Fruit fly (Drosophila melanogaster) whole organism, embryonic: ENCODE data around the gene Pgant35A.

ENCODE experiments used
- BEAF-32 ChIP-seq: fragments of 200-800 bp; sonication (Bioruptor generic); optimal IDR thresholded peaks from 3 replicates; lab custom pipeline; 2017; ENCODE audit warnings: missing biosample characterization, missing genetic modification characterization, mild to moderate bottlenecking, moderate library complexity, missing genetic modification reagents
- CG10431 ChIP-seq: fragments of 200-800 bp; sonication (Bioruptor generic); optimal IDR thresholded peaks from 3 replicates; lab custom pipeline; 2018; ENCODE audit warnings: missing biosample characterization, mild to moderate bottlenecking, missing genetic modification characterization
- CG11093 ChIP-seq: fragments of 200-800 bp; sonication (Bioruptor generic); IDR thresholded peaks from 3 replicates; pipeline ENCODE4 v1.3.6; 2022; ENCODE audit warnings: missing biosample characterization, missing genetic modification characterization
- CG11504 ChIP-seq: fragments of 200-800 bp; sonication (Bioruptor generic); optimal IDR thresholded peaks from 3 replicates; lab custom pipeline; 2019; ENCODE audit warnings: missing biosample characterization, mild to moderate bottlenecking, missing genetic modification characterization, moderate library complexity
- CG1233 ChIP-seq: fragments of 200-800 bp; sonication (Bioruptor generic); optimal IDR thresholded peaks from 4 replicates; lab custom pipeline; 2018; ENCODE audit warnings: missing biosample characterization, mild to moderate bottlenecking, missing genetic modification characterization
- CG13424 ChIP-seq: fragments of 200-800 bp; sonication (Bioruptor generic); optimal IDR thresholded peaks from 2 replicates; lab custom pipeline; 2019; ENCODE audit warnings: missing biosample characterization, mild to moderate bottlenecking, missing genetic modification characterization, moderate library complexity
- CG14710 ChIP-seq: fragments of 200-800 bp; sonication (Bioruptor generic); optimal IDR thresholded peaks from 3 replicates; lab custom pipeline; 2019; ENCODE audit warnings: missing biosample characterization, mild to moderate bottlenecking, missing genetic modification characterization, moderate library complexity
- CG14860 ChIP-seq: fragments of 200-800 bp; sonication (Bioruptor generic); IDR thresholded peaks from 3 replicates; pipeline ENCODE4 v1.3.6; 2022; ENCODE audit warnings: missing biosample characterization, missing genetic modification characterization; ENCODE audit not compliant: partially characterized antibody
- CG17328 ChIP-seq: fragments of 200-800 bp; sonication (Bioruptor generic); IDR thresholded peaks from 2 replicates; pipeline ENCODE4 v1.3.6; 2022; ENCODE audit warnings: missing biosample characterization, missing genetic modification characterization
- CG17829 ChIP-seq: fragments of 200-800 bp; optimal IDR thresholded peaks from 2 replicates; lab custom pipeline; 2019; ENCODE audit warnings: missing biosample characterization, mild to moderate bottlenecking, missing genetic modification characterization, moderate library complexity
- CG2116 ChIP-seq: fragments of 200-800 bp; sonication (Bioruptor generic); optimal IDR thresholded peaks from 3 replicates; lab custom pipeline; 2018; ENCODE audit warnings: missing biosample characterization, mild to moderate bottlenecking, missing genetic modification characterization
- CG2129 ChIP-seq: fragments of 200-800 bp; sonication (Bioruptor generic); IDR thresholded peaks from 2 replicates; pipeline ENCODE4 v1.3.6; 2022; ENCODE audit warnings: missing biosample characterization, missing genetic modification characterization; ENCODE audit not compliant: partially characterized antibody
- CG3065 ChIP-seq: fragments of 200-800 bp; sonication (Bioruptor generic); optimal IDR thresholded peaks from 2 replicates; lab custom pipeline; 2016; ENCODE audit warnings: missing biosample characterization, missing genetic modification characterization
- CG34224 ChIP-seq: fragments of 200-800 bp; sonication (Bioruptor generic); IDR thresholded peaks from 3 replicates; pipeline ENCODE4 v1.3.6; 2022; ENCODE audit warnings: missing biosample characterization, missing genetic modification characterization; ENCODE audit not compliant: partially characterized antibody
- CG7963 ChIP-seq: fragments of 200-800 bp; sonication (Bioruptor generic); IDR thresholded peaks from 3 replicates; pipeline ENCODE4 v1.3.6; 2022; ENCODE audit warnings: missing biosample characterization, missing genetic modification characterization; ENCODE audit not compliant: partially characterized antibody
- CG9727 ChIP-seq: fragments of 200-800 bp; sonication (Bioruptor generic); optimal IDR thresholded peaks from 3 replicates; lab custom pipeline; 2017; ENCODE audit warnings: missing biosample characterization, mild to moderate bottlenecking, missing genetic modification characterization
- CG9817 ChIP-seq: fragments of 200-800 bp; sonication (Bioruptor generic); optimal IDR thresholded peaks from 2 replicates; lab custom pipeline; 2018; ENCODE audit warnings: missing biosample characterization, mild to moderate bottlenecking, missing genetic modification characterization, moderate library complexity
- CTCF ChIP-seq: fragments of 200-800 bp; sonication (Bioruptor generic); optimal IDR thresholded peaks from 2 replicates; lab custom pipeline; 2017; ENCODE audit warnings: missing biosample characterization, mild to moderate bottlenecking, missing genetic modification characterization, moderate library complexity
- Dll ChIP-seq: fragments of 200-800 bp; sonication (Bioruptor generic); IDR thresholded peaks from 4 replicates; pipeline ENCODE4 v1.3.6; 2022; ENCODE audit warnings: missing biosample characterization, missing genetic modification characterization; ENCODE audit not compliant: partially characterized antibody
- E2f1 ChIP-seq: fragments of 200-800 bp; sonication (Bioruptor generic); IDR thresholded peaks from 2 replicates; pipeline ENCODE4 v1.3.6; 2022; ENCODE audit warnings: missing biosample characterization, missing genetic modification characterization
- HmgD ChIP-seq: fragments of 200-800 bp; sonication (Bioruptor generic); optimal IDR thresholded peaks from 3 replicates; lab custom pipeline; 2016; ENCODE audit warnings: missing biosample characterization, missing genetic modification characterization
- Hr78 ChIP-seq, 2 experiments: fragments of 200-800 bp in 1 of 2; fragments of >200 bp in 1 of 2; sonication (Bioruptor generic) in 1 of 2; optimal IDR thresholded peaks; 2 replicates each; lab custom pipeline; 2017 to 2019; ENCODE audit warnings: missing biosample characterization in 2 of 2, missing genetic modification characterization in 2 of 2, mild to moderate bottlenecking in 1 of 2, moderate library complexity in 1 of 2
- MBD-R2 ChIP-seq: fragments of 200-800 bp; sonication (Bioruptor generic); IDR thresholded peaks from 2 replicates; pipeline ENCODE4 v1.3.6; 2022; ENCODE audit warnings: missing biosample characterization, missing genetic modification characterization
- Med ChIP-seq: fragments of 200-800 bp; sonication (Bioruptor generic); peaks from one replicate; lab custom pipeline; 2016; ENCODE audit warnings: missing biosample characterization, missing genetic modification characterization, mild to moderate bottlenecking, inconsistent platforms, moderate library complexity
- NC2β ChIP-seq: fragments of 200-800 bp; sonication (Bioruptor generic); optimal IDR thresholded peaks from 2 replicates; lab custom pipeline; 2016; ENCODE audit warnings: missing biosample characterization, missing genetic modification characterization
- NFAT ChIP-seq: fragments of 200-800 bp; sonication (Bioruptor generic); IDR thresholded peaks from 2 replicates; pipeline ENCODE4 v1.3.6; 2022; ENCODE audit warnings: missing biosample characterization, missing genetic modification characterization
- Neu2 ChIP-seq: fragments of 200-800 bp; sonication (Bioruptor generic); optimal IDR thresholded peaks from 3 replicates; lab custom pipeline; 2016; ENCODE audit warnings: missing biosample characterization, missing genetic modification characterization, borderline replicate concordance
- Oaz ChIP-seq: fragments of 200-800 bp; sonication (Bioruptor generic); IDR thresholded peaks from 2 replicates; pipeline ENCODE4 v1.3.6; 2022; ENCODE audit warnings: missing biosample characterization, missing genetic modification characterization
- Opbp ChIP-seq: fragments of 200-800 bp; sonication (Bioruptor generic); IDR thresholded peaks from 3 replicates; pipeline ENCODE4 v1.3.6; 2022; ENCODE audit warnings: missing biosample characterization, missing genetic modification characterization; ENCODE audit not compliant: partially characterized antibody
- Pdp1 ChIP-seq, 2 experiments: fragments of 200-800 bp; sonication (Bioruptor generic); optimal IDR thresholded peaks; 3 replicates each; lab custom pipeline; 2016; ENCODE audit warnings: missing biosample characterization in 2 of 2, missing genetic modification characterization in 2 of 2, mild to moderate bottlenecking in 1 of 2, moderate library complexity in 1 of 2
- Stat92E ChIP-seq, 3 experiments: fragments of >200 bp in 2 of 3; fragments of 200-800 bp in 1 of 3; sonication (Bioruptor generic) in 1 of 3; optimal IDR thresholded peaks; 2 replicates each; lab custom pipeline; 2017 to 2019; ENCODE audit warnings: missing biosample characterization in 3 of 3, missing genetic modification characterization in 3 of 3, mild to moderate bottlenecking in 1 of 3, moderate library complexity in 1 of 3
- bbx ChIP-seq: fragments of 200-800 bp; sonication (Bioruptor generic); IDR thresholded peaks from 2 replicates; pipeline ENCODE4 v1.3.6; 2022; ENCODE audit warnings: missing biosample characterization, missing genetic modification characterization; ENCODE audit not compliant: partially characterized antibody
- bigmax ChIP-seq: fragments of 200-800 bp; sonication (Bioruptor generic); optimal IDR thresholded peaks from 2 replicates; lab custom pipeline; 2018; ENCODE audit warnings: missing biosample characterization, mild to moderate bottlenecking, missing genetic modification characterization
- chif ChIP-seq, 2 experiments: fragments of 200-800 bp; sonication (Bioruptor generic); optimal IDR thresholded peaks; 3 replicates each; lab custom pipeline; 2016; ENCODE audit warnings: missing biosample characterization in 2 of 2, missing genetic modification characterization in 2 of 2
- chinmo ChIP-seq: fragments of 200-800 bp; sonication (Bioruptor generic); IDR thresholded peaks from 4 replicates; pipeline ENCODE4 v1.3.6; 2022; ENCODE audit warnings: missing biosample characterization, missing genetic modification characterization; ENCODE audit not compliant: partially characterized antibody
- crp ChIP-seq, 2 experiments: fragments of 200-800 bp; sonication (Bioruptor generic); optimal IDR thresholded peaks; 2 replicates in 1 of 2; 3 replicates in 1 of 2; lab custom pipeline; 2017; ENCODE audit warnings: missing biosample characterization in 2 of 2, missing genetic modification characterization in 2 of 2, mild to moderate bottlenecking in 1 of 2, moderate library complexity in 1 of 2
- ems ChIP-seq: fragments of 200-800 bp; sonication (Bioruptor generic); optimal IDR thresholded peaks from 3 replicates; lab custom pipeline; 2016; ENCODE audit warnings: missing biosample characterization, missing genetic modification characterization
- ewg ChIP-seq: fragments of 200-800 bp; sonication (Bioruptor generic); optimal IDR thresholded peaks from 3 replicates; lab custom pipeline; 2017; ENCODE audit warnings: mild to moderate bottlenecking, missing biosample characterization, missing genetic modification reagents, missing genetic modification characterization
- insv ChIP-seq, 2 experiments: fragments of 200-800 bp; sonication (Bioruptor generic); optimal IDR thresholded peaks; 3 replicates each; lab custom pipeline; 2016 to 2018; ENCODE audit warnings: missing biosample characterization in 2 of 2, missing genetic modification characterization in 2 of 2
- maf-S ChIP-seq: fragments of 200-800 bp; sonication (Bioruptor generic); optimal IDR thresholded peaks from 2 replicates; lab custom pipeline; 2016; ENCODE audit warnings: missing biosample characterization, missing genetic modification characterization
- nerfin-1 ChIP-seq: fragments of 200-800 bp; sonication (Bioruptor generic); optimal IDR thresholded peaks from 3 replicates; lab custom pipeline; 2019; ENCODE audit warnings: missing biosample characterization, mild to moderate bottlenecking, missing genetic modification characterization, moderate library complexity
- slou ChIP-seq: fragments of 200-800 bp; sonication (Bioruptor generic); optimal IDR thresholded peaks from 3 replicates; lab custom pipeline; 2016; ENCODE audit warnings: missing biosample characterization, missing genetic modification characterization
- stwl ChIP-seq: fragments of 200-800 bp; sonication (Bioruptor generic); optimal IDR thresholded peaks from 3 replicates; lab custom pipeline; 2018; ENCODE audit warnings: missing biosample characterization, mild to moderate bottlenecking, missing genetic modification characterization, moderate library complexity
- tgo ChIP-seq: fragments of 200-800 bp; sonication (Bioruptor generic); IDR thresholded peaks from 3 replicates; pipeline ENCODE4 v1.3.6; 2022; ENCODE audit warnings: missing biosample characterization, missing genetic modification characterization
- toy ChIP-seq: fragments of 200-800 bp; sonication (Bioruptor generic); IDR thresholded peaks from 2 replicates; pipeline ENCODE4 v1.3.6; 2022; ENCODE audit warnings: missing biosample characterization, missing genetic modification characterization
- trem ChIP-seq: fragments of 200-800 bp; optimal IDR thresholded peaks from 3 replicates; lab custom pipeline; 2019; ENCODE audit warnings: missing biosample characterization, mild to moderate bottlenecking, missing genetic modification characterization, moderate library complexity
- trh ChIP-seq: fragments of 200-800 bp; sonication (Bioruptor generic); optimal IDR thresholded peaks from 2 replicates; lab custom pipeline; 2016; ENCODE audit warnings: missing biosample characterization, missing genetic modification characterization
- ttk ChIP-seq: fragments of 200-800 bp; sonication (Bioruptor generic); IDR thresholded peaks from 2 replicates; pipeline ENCODE4 v2.1.2; 2022; ENCODE audit warnings: missing biosample characterization, missing genetic modification characterization
- vfl ChIP-seq: fragments of 200-800 bp; sonication (Bioruptor generic); optimal IDR thresholded peaks from 2 replicates; lab custom pipeline; 2016; ENCODE audit warnings: missing biosample characterization, missing genetic modification characterization

The Pgant35A gene

DNA sequence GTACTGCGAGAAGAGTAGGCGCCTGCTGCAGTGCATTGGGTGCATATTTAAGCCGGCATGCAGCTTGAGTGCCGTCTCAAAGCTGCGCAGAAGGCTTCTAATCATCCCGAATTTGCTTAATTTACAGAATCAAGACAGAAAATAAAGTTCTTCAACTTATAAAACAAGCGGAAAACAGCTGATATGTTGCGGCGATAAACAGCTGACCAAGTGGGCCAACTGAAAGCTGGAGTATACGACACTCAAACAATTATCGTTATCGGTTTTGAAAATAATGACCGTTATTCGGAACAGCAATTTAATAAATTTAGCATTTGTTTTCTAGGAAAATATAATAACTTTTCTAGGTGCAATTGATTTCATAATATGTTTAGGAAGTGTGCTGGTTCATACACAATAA lies 10.4 kb upstream of the Pgant35A start, which contains the start of gene mTTF (continued):
- no peak for TF ChIP-seq maf-S (GFP tag; lab: Kevin White, UChicago)
- TF ChIP-seq nerfin-1 (tag; lab: Kevin White, UChicago), result no peak
- TF ChIP-seq CG14710 (tag; lab: Kevin White, UChicago), result peak; percentile 40
- TF ChIP-seq ttk (GFP tag; lab: Robert Waterston, UW), result no peak
- peak; percentile 37 for TF ChIP-seq CTCF (GFP tag; lab: Kevin White, UChicago)
- TF ChIP-seq ewg, result no peak
- no peak for TF ChIP-seq NC2β (GFP tag; lab: Kevin White, UChicago)
- no peak for TF ChIP-seq E2f1 (GFP tag; lab: Robert Waterston, UW)
- peak; percentile 64 for TF ChIP-seq stwl (tag; lab: Kevin White, UChicago)
- TF ChIP-seq slou (GFP tag; lab: Kevin White, UChicago), result no peak
- peak; percentile 37; the same call in 1 of the 3 replicates for TF ChIP-seq CG7963 (GFP tag; lab: Robert Waterston, UW)
- TF ChIP-seq Stat92E (GFP tag; optimal IDR thresholded peaks at IDR 0.05; lab: Kevin White, UChicago), result no peak
- no peak for TF ChIP-seq CG2129 (GFP tag; lab: Robert Waterston, UW)
- peak; percentile 97 for TF ChIP-seq MBD-R2 (GFP tag; lab: Robert Waterston, UW)
- peak; percentile 46; the same call in 2 of the 3 replicates for TF ChIP-seq Opbp (GFP tag; lab: Robert Waterston, UW)
- no peak for TF ChIP-seq CG17328 (GFP tag; lab: Robert Waterston, UW)
- TF ChIP-seq trh (GFP tag; lab: Kevin White, UChicago), result no peak
- peak; percentile 36; the same call in 1 of the 3 replicates for TF ChIP-seq CG14860 (GFP tag; lab: Robert Waterston, UW)
- TF ChIP-seq CG9817, result no peak
- no peak for TF ChIP-seq CG3065 (GFP tag; lab: Kevin White, UChicago)
- TF ChIP-seq tgo (GFP tag; lab: Robert Waterston, UW), result no peak
- TF ChIP-seq CG17829 (tag; lab: Kevin White, UChicago), result peak; percentile 16
- TF ChIP-seq Pdp1 (GFP tag; optimal IDR thresholded peaks at IDR 0.05; lab: Kevin White, UChicago), result peak in 1 of 2 experiments; percentile 94
- no peak for TF ChIP-seq bigmax (GFP tag; lab: Kevin White, UChicago)
- no peak for TF ChIP-seq CG10431 (GFP tag; lab: Kevin White, UChicago)
- TF ChIP-seq CG11504, result peak; percentile 87
- TF ChIP-seq CG11093 (GFP tag; lab: Robert Waterston, UW), result no peak
- TF ChIP-seq Dll (GFP tag; lab: Robert Waterston, UW), result peak; percentile 60; the same call in 3 of the 4 replicates
- peak; percentile 45; the same call in 1 of the 3 replicates for TF ChIP-seq CG34224 (GFP tag; lab: Robert Waterston, UW)
- TF ChIP-seq chinmo (GFP tag; lab: Robert Waterston, UW), result 0 out of 4 replicates have a peak, but pooled peaks have one; percentile 57
- TF ChIP-seq CG2116 (GFP tag; lab: Kevin White, UChicago), result peak; percentile 52
- no peak for TF ChIP-seq bbx (GFP tag; lab: Robert Waterston, UW)
- no peak for TF ChIP-seq vfl
- peak; percentile 4; the same call in 1 of the 2 replicates for TF ChIP-seq NFAT
- TF ChIP-seq Hr78 (GFP tag; optimal IDR thresholded peaks at IDR 0.05; lab: Kevin White, UChicago), result no peak
- no peak for TF ChIP-seq insv (GFP tag; optimal IDR thresholded peaks at IDR 0.05; lab: Kevin White, UChicago)
- no peak for TF ChIP-seq CG1233
- TF ChIP-seq Oaz (GFP tag; lab: Robert Waterston, UW), result no peak
- TF ChIP-seq BEAF-32 (GFP tag; lab: Kevin White, UChicago), result peak; percentile 32
- TF ChIP-seq trem (tag; lab: Kevin White, UChicago), result peak; percentile 50
- TF ChIP-seq toy (GFP tag; lab: Robert Waterston, UW), result no peak
- no peak for TF ChIP-seq chif (GFP tag; optimal IDR thresholded peaks at IDR 0.05; lab: Kevin White, UChicago)
- peak; percentile 100 for TF ChIP-seq crp (GFP tag; optimal IDR thresholded peaks at IDR 0.05; lab: Kevin White, UChicago)
- peak; percentile 67 for TF ChIP-seq Med (GFP tag; lab: Kevin White, UChicago)
- no peak for TF ChIP-seq HmgD
- TF ChIP-seq Neu2 (GFP tag; lab: Kevin White, UChicago), result no peak
- no peak for TF ChIP-seq CG9727
- no peak for TF ChIP-seq ems (GFP tag; lab: Kevin White, UChicago)
- TF ChIP-seq CG13424, result peak; percentile 10
